Fruit fly (Drosophila melanogaster) whole organism, embryonic: Measurements from ENCODE around the gene alphaSnap.
A peak's percentile ranks its signal among the peaks of the same experiment; 100 is the strongest.

Experiments used
- ATbp ChIP-seq: fragments of 200-800 bp; sonication (Bioruptor generic); optimal IDR thresholded peaks from 2 replicates; lab custom pipeline; 2017; ENCODE audit warnings: missing biosample characterization, mild to moderate bottlenecking, missing genetic modification characterization, missing genetic modification reagents
- Atf-2 ChIP-seq: fragments of 200-800 bp; sonication (Bioruptor generic); optimal IDR thresholded peaks from 2 replicates; lab custom pipeline; 2016; ENCODE audit warnings: missing biosample characterization, missing genetic modification characterization
- CG11398 ChIP-seq: fragments of 200-800 bp; sonication (Bioruptor generic); optimal IDR thresholded peaks from 2 replicates; lab custom pipeline; 2016; ENCODE audit warnings: missing biosample characterization, missing genetic modification characterization
- CG11696 ChIP-seq: fragments of 200-800 bp; sonication (Bioruptor generic); IDR thresholded peaks from 2 replicates; pipeline ENCODE4 v1.3.6; 2022; ENCODE audit warnings: missing biosample characterization, missing genetic modification characterization
- CG12391 ChIP-seq: fragments of 200-800 bp; sonication (Bioruptor generic); optimal IDR thresholded peaks from 3 replicates; lab custom pipeline; 2018; ENCODE audit warnings: missing biosample characterization, mild to moderate bottlenecking, missing genetic modification characterization, moderate library complexity
- CG13287 ChIP-seq: fragments of 200-800 bp; sonication (Bioruptor generic); IDR thresholded peaks from 2 replicates; pipeline ENCODE4 v1.3.6; 2022; ENCODE audit warnings: missing biosample characterization, missing genetic modification characterization; ENCODE audit not compliant: partially characterized antibody
- CG14965 ChIP-seq: fragments of 200-800 bp; sonication (Bioruptor generic); optimal IDR thresholded peaks from 2 replicates; lab custom pipeline; 2016; ENCODE audit warnings: missing biosample characterization, missing genetic modification characterization, borderline replicate concordance
- CG15073 ChIP-seq: fragments of 200-800 bp; sonication (Bioruptor generic); optimal IDR thresholded peaks from 2 replicates; lab custom pipeline; 2016; ENCODE audit warnings: missing biosample characterization, missing genetic modification characterization
- CG15514 ChIP-seq: fragments of 200-800 bp; sonication (Bioruptor generic); optimal IDR thresholded peaks from 3 replicates; lab custom pipeline; 2017; ENCODE audit warnings: missing biosample characterization, missing genetic modification characterization, mild to moderate bottlenecking, moderate library complexity, missing genetic modification reagents
- CG17802 ChIP-seq: fragments of 200-800 bp; sonication (Bioruptor generic); optimal IDR thresholded peaks from 2 replicates; lab custom pipeline; 2018; ENCODE audit warnings: missing biosample characterization, mild to moderate bottlenecking, missing genetic modification characterization, moderate library complexity
- CG31388 ChIP-seq: fragments of 200-800 bp; sonication (Bioruptor generic); optimal IDR thresholded peaks from 2 replicates; lab custom pipeline; 2016; ENCODE audit warnings: missing biosample characterization, missing genetic modification characterization
- CG3163 ChIP-seq: fragments of 200-800 bp; sonication (Bioruptor generic); optimal IDR thresholded peaks from 3 replicates; lab custom pipeline; 2016; ENCODE audit warnings: missing biosample characterization, missing genetic modification characterization
- CG3847 ChIP-seq: fragments of 200-800 bp; sonication (Bioruptor generic); IDR thresholded peaks from 2 replicates; pipeline ENCODE4 v1.3.6; 2022; ENCODE audit warnings: missing biosample characterization, missing genetic modification characterization
- CG5245 ChIP-seq: fragments of 200-800 bp; sonication (Bioruptor generic); optimal IDR thresholded peaks from 3 replicates; lab custom pipeline; 2016; ENCODE audit warnings: missing biosample characterization, missing genetic modification characterization
- CG6654 ChIP-seq: fragments of 200-800 bp; sonication (Bioruptor generic); optimal IDR thresholded peaks from 2 replicates; lab custom pipeline; 2017; ENCODE audit warnings: missing biosample characterization, mild to moderate bottlenecking, missing genetic modification characterization
- CG7357 ChIP-seq: fragments of 200-800 bp; sonication (Bioruptor generic); IDR thresholded peaks from 3 replicates; pipeline ENCODE4 v1.3.6; 2022; ENCODE audit warnings: missing biosample characterization, missing genetic modification characterization
- CG7372 ChIP-seq: fragments of 200-800 bp; sonication (Bioruptor generic); IDR thresholded peaks from 2 replicates; pipeline ENCODE4 v1.3.6; 2022; ENCODE audit warnings: missing biosample characterization, missing genetic modification characterization
- CG7556 ChIP-seq: fragments of 200-800 bp; sonication (Bioruptor generic); optimal IDR thresholded peaks from 2 replicates; lab custom pipeline; 2017; ENCODE audit warnings: missing biosample characterization, mild to moderate bottlenecking, missing genetic modification characterization
- CG8388 ChIP-seq: fragments of 200-800 bp; sonication (Bioruptor generic); optimal IDR thresholded peaks from 2 replicates; lab custom pipeline; 2019; ENCODE audit warnings: missing biosample characterization, mild to moderate bottlenecking, missing genetic modification characterization, moderate library complexity
- D ChIP-seq, 2 experiments: fragments of 200-800 bp in 1 of 2; fragments of >200 bp in 1 of 2; sonication (Bioruptor generic) in 1 of 2; optimal IDR thresholded peaks; 2 replicates in 1 of 2; 3 replicates in 1 of 2; lab custom pipeline; 2017; ENCODE audit warnings: mild to moderate bottlenecking in 1 of 2, missing biosample characterization in 1 of 2, missing genetic modification characterization in 1 of 2, missing genetic modification reagents in 1 of 2
- Dad ChIP-seq: fragments of 200-800 bp; sonication (Bioruptor generic); optimal IDR thresholded peaks from 3 replicates; lab custom pipeline; 2016; ENCODE audit warnings: missing biosample characterization, missing genetic modification characterization
- Dref ChIP-seq: fragments of 200-800 bp; sonication (Bioruptor generic); IDR thresholded peaks from 2 replicates; pipeline ENCODE4 v1.3.6; 2022; ENCODE audit warnings: missing biosample characterization, missing genetic modification characterization
- Eip74EF ChIP-seq, 2 experiments: fragments of 200-800 bp in 1 of 2; fragments of >200 bp in 1 of 2; sonication (Bioruptor generic) in 1 of 2; optimal IDR thresholded peaks; 2 replicates each; lab custom pipeline; 2017 to 2019; ENCODE audit warnings: missing biosample characterization in 2 of 2, missing genetic modification characterization in 2 of 2, mild to moderate bottlenecking in 1 of 2, moderate library complexity in 1 of 2
- Ets65A ChIP-seq: fragments of 200-800 bp; sonication (Bioruptor generic); peaks from one replicate; lab custom pipeline; 2016; ENCODE audit warnings: missing biosample characterization, missing genetic modification characterization
- Fer2 ChIP-seq: fragments of 200-800 bp; sonication (Bioruptor generic); optimal IDR thresholded peaks from 2 replicates; lab custom pipeline; 2018; ENCODE audit warnings: missing biosample characterization, mild to moderate bottlenecking, missing genetic modification characterization, moderate library complexity
- Jarid2 ChIP-seq: fragments of 200-800 bp; sonication (Bioruptor generic); optimal IDR thresholded peaks from 3 replicates; lab custom pipeline; 2017; ENCODE audit warnings: mild to moderate bottlenecking, missing biosample characterization, missing genetic modification reagents, missing genetic modification characterization
- Med ChIP-seq: fragments of 200-800 bp; sonication (Bioruptor generic); peaks from one replicate; lab custom pipeline; 2016; ENCODE audit warnings: missing biosample characterization, missing genetic modification characterization, mild to moderate bottlenecking, inconsistent platforms, moderate library complexity
- Poxn ChIP-seq: fragments of 200-800 bp; sonication (Bioruptor generic); IDR thresholded peaks from 2 replicates; pipeline ENCODE4 v1.3.6; 2022; ENCODE audit warnings: missing biosample characterization, missing genetic modification characterization
- Tbp ChIP-seq: fragments of >200 bp; optimal IDR thresholded peaks from 2 replicates; lab custom pipeline; 2018; ENCODE audit warnings: missing biosample characterization, missing genetic modification characterization
- ap ChIP-seq: fragments of 200-800 bp; sonication (Bioruptor generic); IDR thresholded peaks from 2 replicates; pipeline ENCODE4 v1.3.6; 2022; ENCODE audit warnings: missing biosample characterization, missing genetic modification characterization
- bab2 ChIP-seq: fragments of 200-800 bp; sonication (Bioruptor generic); optimal IDR thresholded peaks from 2 replicates; lab custom pipeline; 2016; ENCODE audit warnings: missing biosample characterization, missing genetic modification characterization
- cas ChIP-seq: fragments of 200-800 bp; sonication (Bioruptor generic); IDR thresholded peaks from 2 replicates; pipeline ENCODE4 v1.3.6; 2022; ENCODE audit warnings: missing biosample characterization, missing genetic modification characterization
- corto ChIP-seq: fragments of 200-800 bp; sonication (Bioruptor generic); optimal IDR thresholded peaks from 2 replicates; lab custom pipeline; 2016; ENCODE audit warnings: missing biosample characterization, mild to moderate bottlenecking, missing genetic modification characterization, moderate library complexity
- danr ChIP-seq: fragments of 200-800 bp; sonication (Bioruptor generic); IDR thresholded peaks from 2 replicates; pipeline ENCODE4 v1.3.6; 2022; ENCODE audit warnings: missing biosample characterization, missing genetic modification characterization
- disco-r ChIP-seq: fragments of 200-800 bp; sonication (Bioruptor generic); optimal IDR thresholded peaks from 2 replicates; lab custom pipeline; 2016; ENCODE audit warnings: missing biosample characterization, missing genetic modification characterization
- dpn ChIP-seq, 2 experiments: fragments of 200-800 bp; sonication (Bioruptor generic); optimal IDR thresholded peaks; 3 replicates each; lab custom pipeline; 2016; ENCODE audit warnings: missing biosample characterization in 2 of 2, missing genetic modification characterization in 2 of 2
- eyg ChIP-seq: fragments of 200-800 bp; sonication (Bioruptor generic); optimal IDR thresholded peaks from 3 replicates; lab custom pipeline; 2016; ENCODE audit warnings: missing biosample characterization, missing genetic modification characterization
- gce ChIP-seq: fragments of 200-800 bp; sonication (Bioruptor generic); IDR thresholded peaks from 3 replicates; pipeline ENCODE4 v1.3.6; 2022; ENCODE audit warnings: missing biosample characterization, missing genetic modification characterization
- grau ChIP-seq: fragments of 200-800 bp; optimal IDR thresholded peaks from 3 replicates; lab custom pipeline; 2019; ENCODE audit warnings: missing biosample characterization, mild to moderate bottlenecking, missing genetic modification characterization, moderate library complexity
- klu ChIP-seq: fragments of 200-800 bp; sonication (Bioruptor generic); IDR thresholded peaks from 2 replicates; pipeline ENCODE4 v1.3.6; 2022; ENCODE audit warnings: missing biosample characterization, missing genetic modification characterization
- kni ChIP-seq: fragments of 200-800 bp; sonication (Bioruptor generic); optimal IDR thresholded peaks from 3 replicates; lab custom pipeline; 2017; ENCODE audit warnings: mild to moderate bottlenecking, missing biosample characterization, missing genetic modification reagents, missing genetic modification characterization
- lbe ChIP-seq: fragments of 200-800 bp; sonication (Bioruptor generic); optimal IDR thresholded peaks from 2 replicates; lab custom pipeline; 2016; ENCODE audit warnings: missing biosample characterization, mild to moderate bottlenecking, missing genetic modification characterization
- lov ChIP-seq, 2 experiments: fragments of 200-800 bp in 1 of 2; fragments of >200 bp in 1 of 2; sonication (Bioruptor generic) in 1 of 2; IDR thresholded peaks in 1 of 2; optimal IDR thresholded peaks in 1 of 2; 2 replicates in 1 of 2; 3 replicates in 1 of 2; pipeline versions ENCODE4 v1.3.6 to Lab custom; 2017 to 2022; ENCODE audit warnings: missing biosample characterization in 1 of 2, missing genetic modification characterization in 1 of 2
- maf-S ChIP-seq: fragments of 200-800 bp; sonication (Bioruptor generic); optimal IDR thresholded peaks from 2 replicates; lab custom pipeline; 2016; ENCODE audit warnings: missing biosample characterization, missing genetic modification characterization
- odd ChIP-seq: fragments of 200-800 bp; sonication (Bioruptor generic); optimal IDR thresholded peaks from 2 replicates; lab custom pipeline; 2017; ENCODE audit warnings: missing biosample characterization, mild to moderate bottlenecking, missing genetic modification characterization
- prd ChIP-seq, 3 experiments: fragments of >200 bp in 2 of 3; fragments of 200-800 bp in 1 of 3; sonication (Bioruptor generic) in 1 of 3; optimal IDR thresholded peaks in 2 of 3; IDR thresholded peaks in 1 of 3; 2 replicates in 2 of 3; 3 replicates in 1 of 3; pipeline versions ENCODE4 v1.3.6 to Lab custom; 2017 to 2022; ENCODE audit warnings: missing biosample characterization in 1 of 3, missing genetic modification characterization in 1 of 3
- rib ChIP-seq: fragments of 200-800 bp; sonication (Bioruptor generic); IDR thresholded peaks from 2 replicates; pipeline ENCODE4 v1.3.6; 2022; ENCODE audit warnings: missing biosample characterization, missing genetic modification characterization
- sna ChIP-seq: fragments of 200-800 bp; sonication (Bioruptor generic); IDR thresholded peaks from 2 replicates; pipeline ENCODE4 v1.3.6; 2022; ENCODE audit warnings: missing biosample characterization, missing genetic modification characterization; ENCODE audit not compliant: partially characterized antibody
- trem ChIP-seq: fragments of 200-800 bp; optimal IDR thresholded peaks from 3 replicates; lab custom pipeline; 2019; ENCODE audit warnings: missing biosample characterization, mild to moderate bottlenecking, missing genetic modification characterization, moderate library complexity
- tx ChIP-seq: fragments of 200-800 bp; sonication (Bioruptor generic); optimal IDR thresholded peaks from 2 replicates; lab custom pipeline; 2016; ENCODE audit warnings: missing biosample characterization, missing genetic modification characterization

Gene alphaSnap

DNA sequence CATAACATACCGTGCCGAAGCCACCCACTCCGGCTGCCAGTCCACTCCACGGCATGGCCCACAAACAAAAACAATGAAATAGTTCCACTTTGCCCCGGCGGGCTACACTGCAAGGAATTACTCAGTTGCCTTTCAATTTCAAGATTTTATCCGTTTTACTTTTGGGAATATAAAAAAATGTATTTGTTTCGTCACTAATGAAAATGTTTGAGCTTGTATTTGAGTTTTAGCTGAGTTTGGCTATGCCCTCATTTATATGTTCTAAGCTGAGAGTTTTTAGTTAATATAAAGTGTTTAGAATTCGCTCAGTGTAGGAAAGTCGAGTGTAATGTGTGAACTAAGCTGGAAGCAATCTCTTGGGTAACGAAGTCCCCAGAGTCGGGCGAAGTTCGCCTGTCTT, 36.8 kb upstream of the alphaSnap start (continued):
- TF ChIP-seq D (optimal IDR thresholded peaks at IDR 0.05; lab: Kevin White, UChicago) (no peak), D (GFP tag; optimal IDR thresholded peaks at IDR 0.05; lab: Kevin White, UChicago) (no peak), CG12391 (tag; lab: Kevin White, UChicago) (peak; percentile 52), CG8388 (peak; percentile 39), disco-r (no peak), odd (GFP tag; lab: Kevin White, UChicago) (no peak), sna (GFP tag; lab: Robert Waterston, UW) (no peak), Poxn (no peak), CG31388 (no peak), tx (no peak), Dad (GFP tag; lab: Kevin White, UChicago) (no peak), corto (no peak), CG7357 (GFP tag; lab: Robert Waterston, UW) (no peak), Atf-2 (GFP tag; lab: Kevin White, UChicago) (no peak), CG3847 (GFP tag; lab: Robert Waterston, UW) (no peak), CG3163 (GFP tag; lab: Kevin White, UChicago) (no peak), cas (GFP tag; lab: Robert Waterston, UW) (no peak), ATbp (GFP tag; lab: Kevin White, UChicago) (peak; percentile 51), klu (no peak), Ets65A (GFP tag; lab: Kevin White, UChicago) (peak; percentile 66), bab2 (no peak), CG15514 (GFP tag; lab: Kevin White, UChicago) (peak; percentile 40), lov (optimal IDR thresholded peaks at IDR 0.05; lab: Kevin White, UChicago) (no peak), lov (GFP tag; IDR thresholded peaks at IDR 0.05; lab: Robert Waterston, UW) (no peak), Tbp (GFP tag; lab: Kevin White, UChicago) (no peak), lbe (GFP tag; lab: Kevin White, UChicago) (no peak), trem (tag; lab: Kevin White, UChicago) (no peak), CG6654 (no peak), CG13287 (GFP tag; lab: Robert Waterston, UW) (no peak), maf-S (GFP tag; lab: Kevin White, UChicago) (no peak), Jarid2 (peak; percentile 12), CG7372 (no peak), eyg (GFP tag; lab: Kevin White, UChicago) (no peak), CG11696 (GFP tag; lab: Robert Waterston, UW) (no peak), CG7556 (GFP tag; lab: Kevin White, UChicago) (peak; percentile 69), rib (GFP tag; lab: Robert Waterston, UW) (no peak), Med (GFP tag; lab: Kevin White, UChicago) (no peak), Eip74EF (GFP tag; optimal IDR thresholded peaks at IDR 0.05; lab: Kevin White, UChicago) (no peak), CG11398 (GFP tag; lab: Kevin White, UChicago) (no peak), gce (no peak), grau (tag; lab: Kevin White, UChicago) (peak; percentile 53), ap (GFP tag; lab: Robert Waterston, UW) (no peak), danr (GFP tag; lab: Robert Waterston, UW) (no peak), CG5245 (GFP tag; lab: Kevin White, UChicago) (no peak), CG14965 (no peak), prd (optimal IDR thresholded peaks at IDR 0.05; lab: Kevin White, UChicago) (no peak), prd (GFP tag; IDR thresholded peaks at IDR 0.05; lab: Robert Waterston, UW) (peak; percentile 42; the same call in 1 of the 3 replicates), CG17802 (peak; percentile 5), Dref (GFP tag; lab: Robert Waterston, UW) (no peak; the same call in 1 of the 2 replicates), kni (no peak), dpn (GFP tag; optimal IDR thresholded peaks at IDR 0.05; lab: Kevin White, UChicago) (peak in 1 of 2 experiments; percentile 39), CG15073 (GFP tag; lab: Kevin White, UChicago) (no peak), Fer2 (tag; lab: Kevin White, UChicago) (no peak)
